Worm (Caenorhabditis elegans) whole organism, mixed stage, embryonic: Measurements from ENCODE around the gene fbxb-81.
A peak's percentile ranks its signal among the peaks of the same experiment; 100 is the strongest.

ENCODE experiments used
- M03D4.4 ChIP-seq: sonication (generic microtip); optimal IDR thresholded peaks from 2 replicates; lab custom pipeline; 2017; ENCODE audit warnings: mild to moderate bottlenecking, missing genetic modification characterization, missing compliant biosample characterization
- bed-3 ChIP-seq: fragments of 200-800 bp; sonication (Bioruptor generic); optimal IDR thresholded peaks from 3 replicates; lab custom pipeline; 2018; ENCODE audit warnings: mild to moderate bottlenecking, missing genetic modification characterization, moderate library complexity, missing compliant biosample characterization
- blmp-1 ChIP-seq: fragments of 150-350 bp; optimal IDR thresholded peaks from 2 replicates; lab custom pipeline; 2014; ENCODE audit warnings: missing biosample characterization, missing genetic modification characterization
- ceh-43 ChIP-seq: fragments of 200-800 bp; sonication (Bioruptor generic); optimal IDR thresholded peaks from 2 replicates; lab custom pipeline; 2018; ENCODE audit warnings: mild to moderate bottlenecking, missing genetic modification characterization, moderate library complexity, missing compliant biosample characterization
- ceh-83 ChIP-seq: fragments of 200-800 bp; sonication (Bioruptor generic); optimal IDR thresholded peaks from 2 replicates; lab custom pipeline; 2018; ENCODE audit warnings: mild to moderate bottlenecking, missing genetic modification characterization, missing compliant biosample characterization
- ces-1 ChIP-seq: fragments of 150-350 bp; optimal IDR thresholded peaks from 2 replicates; lab custom pipeline; 2014; ENCODE audit warnings: missing biosample characterization, missing genetic modification reagents, missing genetic modification characterization
- cnd-1 ChIP-seq: fragments of 200-800 bp; sonication (Bioruptor generic); optimal IDR thresholded peaks from 2 replicates; lab custom pipeline; 2018; ENCODE audit warnings: mild to moderate bottlenecking, missing genetic modification characterization, missing compliant biosample characterization
- elt-1 ChIP-seq: sonication (generic microtip); optimal IDR thresholded peaks from 2 replicates; lab custom pipeline; 2017; ENCODE audit warnings: missing genetic modification characterization, mild to moderate bottlenecking, missing compliant biosample characterization, antibody characterized with exemption, moderate library complexity, borderline replicate concordance; ENCODE audit not compliant: insufficient read depth
- elt-3 ChIP-seq: fragments of 150-350 bp; optimal IDR thresholded peaks from 2 replicates; lab custom pipeline; 2014; ENCODE audit warnings: missing biosample characterization, missing genetic modification characterization
- ham-2 ChIP-seq: fragments of 200-800 bp; sonication (Bioruptor generic); optimal IDR thresholded peaks from 2 replicates; lab custom pipeline; 2018; ENCODE audit warnings: mild to moderate bottlenecking, missing genetic modification characterization, missing compliant biosample characterization
- lin-13 ChIP-seq: fragments of 150-350 bp; optimal IDR thresholded peaks from 2 replicates; lab custom pipeline; 2014; ENCODE audit warnings: missing biosample characterization, missing genetic modification characterization
- lsy-2 ChIP-seq: fragments of 150-350 bp; optimal IDR thresholded peaks from 2 replicates; lab custom pipeline; 2014; ENCODE audit warnings: missing biosample characterization, missing genetic modification characterization
- mab-5 ChIP-seq: fragments of 150-350 bp; optimal IDR thresholded peaks from 2 replicates; lab custom pipeline; 2014; ENCODE audit warnings: missing biosample characterization, missing genetic modification characterization
- mep-1 ChIP-seq: fragments of 150-350 bp; optimal IDR thresholded peaks from 2 replicates; lab custom pipeline; 2017; ENCODE audit warnings: missing biosample characterization, missing genetic modification reagents, missing genetic modification characterization, inconsistent platforms
- mls-2 ChIP-seq: sonication (generic microtip); optimal IDR thresholded peaks from 2 replicates; lab custom pipeline; 2016; ENCODE audit warnings: mild to moderate bottlenecking, missing genetic modification characterization, moderate library complexity, missing compliant biosample characterization
- nhr-12 ChIP-seq: fragments of 150-350 bp; optimal IDR thresholded peaks from 2 replicates; lab custom pipeline; 2014; ENCODE audit warnings: missing biosample characterization, missing genetic modification characterization
- nhr-2 ChIP-seq: fragments of 150-350 bp; optimal IDR thresholded peaks from 2 replicates; lab custom pipeline; 2014; ENCODE audit warnings: missing biosample characterization, missing genetic modification characterization
- nhr-76 ChIP-seq: sonication (generic microtip); optimal IDR thresholded peaks from 2 replicates; lab custom pipeline; 2017; ENCODE audit warnings: missing biosample characterization, missing genetic modification characterization
- pha-4 ChIP-seq: fragments of 150-350 bp; optimal IDR thresholded peaks from 2 replicates; lab custom pipeline; 2018; ENCODE audit warnings: missing biosample characterization, missing genetic modification reagents, missing genetic modification characterization
- snpc-4 ChIP-seq: fragments of 150-350 bp; optimal IDR thresholded peaks from 2 replicates; lab custom pipeline; 2014; ENCODE audit warnings: missing biosample characterization, missing genetic modification characterization
- sptf-1 ChIP-seq: sonication (generic microtip); optimal IDR thresholded peaks from 2 replicates; lab custom pipeline; 2017; ENCODE audit warnings: mild to moderate bottlenecking, missing genetic modification characterization, moderate library complexity, missing compliant biosample characterization
- tbx-8 ChIP-seq: fragments of 200-800 bp; sonication (Bioruptor generic); optimal IDR thresholded peaks from 2 replicates; lab custom pipeline; 2018; ENCODE audit warnings: mild to moderate bottlenecking, missing genetic modification characterization, moderate library complexity, missing compliant biosample characterization
- unc-120 ChIP-seq: sonication (generic microtip); optimal IDR thresholded peaks from 2 replicates; lab custom pipeline; 2017; ENCODE audit warnings: missing genetic modification characterization, missing compliant biosample characterization; ENCODE audit not compliant: poor library complexity, severe bottlenecking
- unc-39 ChIP-seq: fragments of 150-350 bp; optimal IDR thresholded peaks from 2 replicates; lab custom pipeline; 2014; ENCODE audit warnings: missing biosample characterization, missing genetic modification characterization
- zip-8 ChIP-seq: fragments of 150-350 bp; optimal IDR thresholded peaks from 2 replicates; lab custom pipeline; 2014; ENCODE audit warnings: missing biosample characterization, missing genetic modification characterization
- ztf-11 ChIP-seq: fragments of 150-350 bp; optimal IDR thresholded peaks from 2 replicates; lab custom pipeline; 2014; ENCODE audit warnings: missing biosample characterization, missing genetic modification characterization

The fbxb-81 gene

DNA sequence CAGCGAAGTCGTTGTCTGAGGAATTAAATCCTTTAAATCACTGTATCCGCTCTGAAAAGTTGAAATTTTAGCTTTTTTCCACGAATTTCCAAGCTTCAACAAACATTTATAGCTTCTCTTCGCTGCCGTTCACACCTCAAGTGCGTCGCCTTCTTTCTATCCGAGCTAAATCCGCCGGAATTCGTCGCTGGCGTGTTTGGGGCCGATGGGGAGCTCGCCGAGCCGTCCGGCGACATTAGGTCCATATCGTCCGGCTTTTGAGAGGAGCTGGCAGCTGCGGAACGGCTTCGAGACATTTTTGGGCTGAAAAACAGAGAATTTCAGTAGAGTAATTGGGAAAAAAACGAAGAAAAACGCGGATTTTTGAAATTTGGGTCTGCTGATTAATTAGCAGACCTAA, 46.8 kb upstream of the fbxb-81 start, which contains the start of gene mxl-2:
Gene mxl-2 (minus strand): TSS at position 303 of the 400 bp plus-strand sequence.
- no peak for TF ChIP-seq M03D4.4
- no peak for TF ChIP-seq pha-4
- TF ChIP-seq ztf-11, result no peak
- TF ChIP-seq blmp-1 (tag; lab: Kevin White, UChicago), result no peak
- TF ChIP-seq unc-120, result no peak
- no peak for TF ChIP-seq elt-3
- no peak for TF ChIP-seq ceh-83 (GFP tag; lab: Kevin White, UChicago)
- TF ChIP-seq nhr-2 (tag; lab: Kevin White, UChicago), result no peak
- TF ChIP-seq, all 35 proteins: peak for 0

DNA sequence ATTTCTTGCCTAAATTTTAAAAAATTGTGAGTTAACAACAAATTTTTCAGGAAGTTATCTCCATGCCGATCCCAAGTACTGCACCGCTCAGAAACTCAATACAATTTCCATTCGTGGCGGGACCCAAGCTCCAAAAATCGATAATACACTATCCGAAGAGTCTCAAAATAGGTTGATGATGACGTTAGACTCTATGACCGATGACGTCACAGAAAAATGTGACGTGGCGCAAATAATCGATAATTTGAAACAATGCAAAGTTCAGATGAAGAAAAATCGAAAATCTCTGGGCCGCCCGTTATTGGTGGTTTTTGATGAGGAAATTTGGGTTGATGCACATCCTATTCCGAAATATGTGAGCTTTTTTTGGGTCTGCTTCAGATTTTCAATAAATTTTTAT, 43.3 kb upstream of the fbxb-81 start:
- TF ChIP-seq zip-8 (tag; lab: Kevin White, UChicago) (peak; percentile 83), unc-120 (no peak)

DNA sequence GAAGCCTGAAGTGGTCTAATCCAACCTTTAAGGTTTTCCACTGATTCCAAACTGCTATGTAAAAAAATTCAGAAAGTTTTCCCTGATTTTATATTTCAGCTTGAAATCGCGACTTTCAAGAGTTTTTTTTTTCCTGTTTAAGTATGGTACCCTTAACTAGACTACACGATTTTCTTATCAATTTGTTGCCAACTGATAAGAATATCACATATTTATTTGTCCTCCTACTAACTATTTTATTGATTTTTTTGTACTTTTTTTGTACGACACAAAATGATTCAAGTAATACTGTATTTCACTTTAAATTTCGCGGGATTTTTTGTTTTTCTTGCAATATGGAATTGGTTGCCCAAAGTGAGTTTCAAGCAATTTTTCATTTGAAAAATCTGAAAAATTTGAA, 42.1 kb upstream of the fbxb-81 start:
- TF ChIP-seq cnd-1 (tag; lab: Kevin White, UChicago), result no peak
- TF ChIP-seq ham-2 (GFP tag; lab: Kevin White, UChicago), result no peak
- no peak for TF ChIP-seq elt-1
- TF ChIP-seq nhr-76 (tag; lab: Kevin White, UChicago), result no peak
- no peak for TF ChIP-seq mab-5 (tag; lab: Kevin White, UChicago)
- TF ChIP-seq ceh-43, result no peak
- no peak for TF ChIP-seq sptf-1
- TF ChIP-seq, all 35 proteins: peak for 0

ce11 chrIII:182080-182479, 41.1 kb upstream of the fbxb-81 start, which contains the start of gene F40G9.15:
TSS of gene F40G9.15 (plus strand) at chrIII:182380.
- TF ChIP-seq M03D4.4, result no peak
- no peak for TF ChIP-seq nhr-2 (tag; lab: Kevin White, UChicago)
- TF ChIP-seq ces-1 (GFP tag; lab: Kevin White, UChicago), result no peak
- no peak for TF ChIP-seq bed-3
- no peak for TF ChIP-seq blmp-1 (tag; lab: Kevin White, UChicago)
- TF ChIP-seq elt-1, result no peak
- no peak for TF ChIP-seq ceh-43
- TF ChIP-seq snpc-4 (tag; lab: Kevin White, UChicago), result no peak

ce11 chrIII:180963-181362, 39.9 kb upstream of the fbxb-81 start, which contains the start of gene F40G9.5:
TSS of gene F40G9.5 (plus strand) at chrIII:181263.
- TF ChIP-seq ztf-11 (no peak), ham-2 (GFP tag; lab: Kevin White, UChicago) (no peak), ces-1 (GFP tag; lab: Kevin White, UChicago) (no peak), nhr-76 (tag; lab: Kevin White, UChicago) (no peak), elt-3 (no peak), ceh-83 (GFP tag; lab: Kevin White, UChicago) (no peak), mep-1 (tag; lab: Kevin White, UChicago) (no peak), lin-13 (tag; lab: Kevin White, UChicago) (no peak), elt-1 (no peak), mab-5 (tag; lab: Kevin White, UChicago) (no peak), snpc-4 (tag; lab: Kevin White, UChicago) (no peak), unc-39 (no peak), ceh-43 (no peak), cnd-1 (tag; lab: Kevin White, UChicago) (no peak), blmp-1 (tag; lab: Kevin White, UChicago) (no peak), sptf-1 (no peak)

DNA sequence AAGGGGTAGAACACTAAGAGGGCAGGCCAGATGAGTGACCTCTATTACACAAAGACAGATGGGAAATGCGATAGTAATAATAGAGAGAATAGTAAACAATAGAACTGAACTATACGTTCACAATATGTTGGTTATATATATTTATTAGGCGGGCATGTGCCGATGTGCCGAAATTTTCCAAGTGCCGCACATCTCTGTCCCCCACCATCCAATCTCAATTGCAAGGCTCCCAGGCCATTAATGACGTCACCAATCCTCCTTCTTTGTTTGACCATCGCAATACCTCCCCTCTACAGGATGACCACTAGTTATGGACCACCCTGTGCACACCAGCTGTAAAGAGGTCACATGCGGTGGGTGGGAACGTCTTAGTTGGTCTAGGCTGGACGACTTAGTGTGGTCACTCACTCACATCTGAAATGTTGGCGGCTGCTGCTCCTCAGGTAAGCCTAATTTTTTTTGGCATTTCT, 38.1 kb upstream of the fbxb-81 start, which contains the start of gene F40G9.6:
Gene F40G9.6 (plus strand): TSS at position 420 of the 470 bp plus-strand sequence.
- TF ChIP-seq ceh-83 (GFP tag; lab: Kevin White, UChicago) (no peak), unc-120 (no peak), nhr-2 (tag; lab: Kevin White, UChicago) (peak; percentile 32), mls-2 (tag; lab: Kevin White, UChicago) (peak; percentile 38), cnd-1 (tag; lab: Kevin White, UChicago) (peak; percentile 60), lsy-2 (no peak), zip-8 (tag; lab: Kevin White, UChicago) (peak; percentile 67)

ce11 chrIII:178126-178525, 37.1 kb upstream of the fbxb-81 start:
- no peak for TF ChIP-seq nhr-12 (tag; lab: Kevin White, UChicago)
- TF ChIP-seq tbx-8 (GFP tag; lab: Kevin White, UChicago), result peak; percentile 23
